Worm (Caenorhabditis elegans): ENCODE results near the gene R151.2.

Gene R151.2

ce11 chrIII:7195325-7195724, 14.4 kb upstream of the R151.2 start, which contains the start of gene F37C12.18:
F37C12.18 (minus strand) TSS chrIII:7195425.
- no peak for TF ChIP-seq aptf-3 (GFP tag; IDR thresholded peaks at IDR 0.05)

DNA sequence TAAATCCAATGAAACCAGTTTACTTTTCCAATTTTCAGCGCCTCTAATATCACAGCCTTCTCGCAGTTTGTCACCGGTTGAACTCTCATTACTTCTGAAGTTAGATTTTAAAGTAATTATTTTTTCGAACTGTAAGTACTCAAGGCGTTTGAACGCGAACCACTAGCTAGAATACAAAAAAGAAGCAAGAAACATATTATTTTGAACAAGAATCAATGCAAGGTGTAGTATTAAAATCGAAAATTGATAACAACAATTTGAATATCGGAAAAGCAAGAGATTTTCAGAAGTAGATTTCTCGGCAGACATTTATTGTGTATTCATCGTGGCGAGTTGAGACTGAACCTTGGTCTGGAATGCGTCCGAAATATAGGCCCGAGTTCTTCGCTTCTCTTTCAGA, 11.8 kb upstream of the R151.2 start, which contains the start of gene exos-9:
Gene exos-9 (minus strand): TSS at position 101 of the 400 bp plus-strand sequence.
- TF ChIP-seq fkh-3 (tag; optimal IDR thresholded peaks at IDR 0.05) (no peak), lin-54 (GFP tag; optimal IDR thresholded peaks at IDR 0.05) (peak; percentile 2), tbp1 (GFP tag; optimal IDR thresholded peaks at IDR 0.05) (no peak), nhr-80 (tag; optimal IDR thresholded peaks at IDR 0.05) (no peak), snpc-4 (GFP tag; optimal IDR thresholded peaks at IDR 0.05) (no peak), snpc-4 (tag; optimal IDR thresholded peaks at IDR 0.05) (peak in 1 of 4 experiments; percentile 19)

ce11 chrIII:7198838-7199237, 10.9 kb upstream of the R151.2 start, which contains the start of gene pfd-5:
pfd-5 (minus strand) TSS chrIII:7198884.
- TF ChIP-seq nhr-80 (tag; optimal IDR thresholded peaks at IDR 0.05): no peak
- TF ChIP-seq lsl-1 (GFP tag; optimal IDR thresholded peaks at IDR 0.05): peak; percentile 11
- TF ChIP-seq ceh-100 (GFP tag; IDR thresholded peaks at IDR 0.05): no peak
- TF ChIP-seq ztf-18 (tag; optimal IDR thresholded peaks at IDR 0.05): peak; percentile 11
- TF ChIP-seq F52B5.7 (tag; optimal IDR thresholded peaks at IDR 0.05): no peak
- peak; percentile 98 for TF ChIP-seq lin-54 (GFP tag; optimal IDR thresholded peaks at IDR 0.05)
- TF ChIP-seq hsf-1 (GFP tag; IDR thresholded peaks at IDR 0.05): 0 out of 2 replicates have a peak, but pooled peaks have one; percentile 46
- TF ChIP-seq D2030.7 (GFP tag; IDR thresholded peaks at IDR 0.05): peak; percentile 39
- peak; percentile 70 for TF ChIP-seq dpl-1 (GFP tag; optimal IDR thresholded peaks at IDR 0.05)
- TF ChIP-seq ZK185.1 (tag; optimal IDR thresholded peaks at IDR 0.05; ENCODE audit: poor library complexity, severe bottlenecking): peak; percentile 55
- TF ChIP-seq attf-3 (GFP tag; conservative IDR thresholded peaks at IDR 0.05): no peak
- peak; percentile 60 for TF ChIP-seq rcor-1 (GFP tag; IDR thresholded peaks at IDR 0.05)
- TF ChIP-seq F33H1.4 (GFP tag; IDR thresholded peaks at IDR 0.05): peak; percentile 63
- TF ChIP-seq unc-130 (GFP tag; optimal IDR thresholded peaks at IDR 0.05): peak; percentile 66
- peak; percentile 90 for TF ChIP-seq efl-1 (GFP tag; optimal IDR thresholded peaks at IDR 0.05)
- peak; percentile 50 for TF ChIP-seq ceh-27 (GFP tag; optimal IDR thresholded peaks at IDR 0.05)
- no peak for TF ChIP-seq unc-62 (GFP tag; optimal IDR thresholded peaks at IDR 0.05)
- TF ChIP-seq mcd-1 (GFP tag; IDR thresholded peaks at IDR 0.05): peak; percentile 55; the same call in 1 of the 2 replicates
- TF ChIP-seq ztf-6 (GFP tag; IDR thresholded peaks at IDR 0.05): no peak
- TF ChIP-seq snpc-4 (GFP tag; optimal IDR thresholded peaks at IDR 0.05): no peak
- peak in 1 of 4 experiments; percentile 20 for TF ChIP-seq snpc-4 (tag; optimal IDR thresholded peaks at IDR 0.05)
- TF ChIP-seq lin-35 (GFP tag; optimal IDR thresholded peaks at IDR 0.05): peak in 2 of 3 experiments; percentile 32 to 93
- no peak for TF ChIP-seq zim-3 (tag; optimal IDR thresholded peaks at IDR 0.05)

ce11 chrIII:7199467-7199866, 10.3 kb upstream of the R151.2 start:
- no peak for TF ChIP-seq lin-26 (GFP tag; IDR thresholded peaks at IDR 0.05)
- TF ChIP-seq F10E7.11 (tag; optimal IDR thresholded peaks at IDR 0.05): no peak
- no peak for TF ChIP-seq lin-54 (GFP tag; optimal IDR thresholded peaks at IDR 0.05)
- TF ChIP-seq zfh-2 (GFP tag; conservative IDR thresholded peaks at IDR 0.05): no peak
- no peak for TF ChIP-seq bed-2 (GFP tag; IDR thresholded peaks at IDR 0.05)
- no peak for TF ChIP-seq F39B2.1 (GFP tag; IDR thresholded peaks at IDR 0.05)
- no peak for TF ChIP-seq lag-1 (GFP tag; IDR thresholded peaks at IDR 0.05)
- no peak for TF ChIP-seq lir-1 (GFP tag; conservative IDR thresholded peaks at IDR 0.05)
- no peak for TF ChIP-seq pha-4 (tag; optimal IDR thresholded peaks at IDR 0.05)
- TF ChIP-seq somi-1 (GFP tag; optimal IDR thresholded peaks at IDR 0.05): no peak
- TF ChIP-seq ZK185.1 (tag; optimal IDR thresholded peaks at IDR 0.05; ENCODE audit: poor library complexity, severe bottlenecking): no peak
- no peak for TF ChIP-seq sptf-2 (GFP tag; optimal IDR thresholded peaks at IDR 0.05)
- TF ChIP-seq Y95B8A.8 (GFP tag; IDR thresholded peaks at IDR 0.05): no peak
- TF ChIP-seq hlh-12 (tag; optimal IDR thresholded peaks at IDR 0.05): no peak

Data from whole organism, young adult.